Worm (Caenorhabditis elegans) whole organism, late embryonic: ENCODE results near the gene K10H10.10.

ENCODE experiments used
- C08G9.2 ChIP-seq: sonication (generic microtip); optimal IDR thresholded peaks from 2 replicates; lab custom pipeline; 2016; ENCODE audit warnings: mild to moderate bottlenecking, missing genetic modification characterization, moderate library complexity, missing compliant biosample characterization
- C38D4.7 ChIP-seq: fragments of 200-800 bp; sonication (Bioruptor generic); optimal IDR thresholded peaks from 2 replicates; lab custom pipeline; 2018; ENCODE audit warnings: mild to moderate bottlenecking, missing genetic modification characterization, moderate library complexity, missing compliant biosample characterization
- F13H6.1 ChIP-seq: sonication (generic microtip); optimal IDR thresholded peaks from 2 replicates; lab custom pipeline; 2016; ENCODE audit warnings: missing genetic modification characterization, missing compliant biosample characterization
- K02D7.2 ChIP-seq: sonication (generic microtip); optimal IDR thresholded peaks from 2 replicates; lab custom pipeline; 2017; ENCODE audit warnings: mild to moderate bottlenecking, missing genetic modification characterization, missing compliant biosample characterization
- K09A11.1 ChIP-seq: sonication (generic microtip); optimal IDR thresholded peaks from 2 replicates; lab custom pipeline; 2017; ENCODE audit warnings: antibody characterized with exemption, mild to moderate bottlenecking, missing genetic modification characterization, missing compliant biosample characterization; ENCODE audit not compliant: insufficient read depth
- ama-1 ChIP-seq: fragments of 150-350 bp; optimal IDR thresholded peaks from 2 replicates; lab custom pipeline; 2014
- ceh-18 ChIP-seq: sonication (generic microtip); optimal IDR thresholded peaks from 2 replicates; lab custom pipeline; 2016; ENCODE audit warnings: missing genetic modification characterization, missing compliant biosample characterization
- ceh-22 ChIP-seq: sonication (generic microtip); optimal IDR thresholded peaks from 2 replicates; lab custom pipeline; 2017; ENCODE audit warnings: missing biosample characterization, missing genetic modification characterization
- ceh-24 ChIP-seq: sonication (generic microtip); optimal IDR thresholded peaks from 2 replicates; lab custom pipeline; 2016; ENCODE audit warnings: mild to moderate bottlenecking, missing genetic modification characterization, missing compliant biosample characterization
- ceh-31 ChIP-seq: sonication (generic microtip); optimal IDR thresholded peaks from 2 replicates; lab custom pipeline; 2016; ENCODE audit warnings: missing genetic modification characterization, missing compliant biosample characterization
- ceh-34 ChIP-seq: sonication (generic microtip); optimal IDR thresholded peaks from 2 replicates; lab custom pipeline; 2016; ENCODE audit warnings: mild to moderate bottlenecking, missing genetic modification characterization, missing compliant biosample characterization
- ceh-48 ChIP-seq: sonication (generic microtip); optimal IDR thresholded peaks from 2 replicates; lab custom pipeline; 2016; ENCODE audit warnings: missing genetic modification characterization, inconsistent platforms, missing compliant biosample characterization
- che-1 ChIP-seq: sonication (generic microtip); optimal IDR thresholded peaks from 2 replicates; lab custom pipeline; 2016; ENCODE audit warnings: mild to moderate bottlenecking, missing genetic modification characterization, missing compliant biosample characterization
- dmd-4 ChIP-seq: sonication (generic microtip); optimal IDR thresholded peaks from 2 replicates; lab custom pipeline; 2016; ENCODE audit warnings: borderline replicate concordance, missing genetic modification characterization, missing compliant biosample characterization
- dve-1 ChIP-seq: sonication (generic microtip); optimal IDR thresholded peaks from 2 replicates; lab custom pipeline; 2017; ENCODE audit warnings: antibody characterized with exemption, mild to moderate bottlenecking, missing genetic modification characterization, missing compliant biosample characterization
- elt-2 ChIP-seq: sonication (generic microtip); optimal IDR thresholded peaks from 2 replicates; lab custom pipeline; 2016; ENCODE audit warnings: missing genetic modification reagents, missing genetic modification characterization, missing compliant biosample characterization
- elt-4 ChIP-seq: sonication (generic microtip); optimal IDR thresholded peaks from 2 replicates; lab custom pipeline; 2016; ENCODE audit warnings: missing genetic modification characterization, missing compliant biosample characterization
- hlh-15 ChIP-seq: sonication (generic microtip); optimal IDR thresholded peaks from 2 replicates; lab custom pipeline; 2016; ENCODE audit warnings: missing genetic modification characterization, missing compliant biosample characterization
- hlh-6 ChIP-seq: sonication (generic microtip); optimal IDR thresholded peaks from 2 replicates; lab custom pipeline; 2016; ENCODE audit warnings: missing genotype, missing genetic modification characterization, missing compliant biosample characterization
- mec-3 ChIP-seq: sonication (generic microtip); optimal IDR thresholded peaks from 2 replicates; lab custom pipeline; 2016; ENCODE audit warnings: borderline replicate concordance, missing genetic modification characterization, missing compliant biosample characterization
- npax-4 ChIP-seq: sonication (generic microtip); optimal IDR thresholded peaks from 2 replicates; lab custom pipeline; 2016; ENCODE audit warnings: missing genetic modification characterization, missing compliant biosample characterization
- pax-1 ChIP-seq: fragments of 150-350 bp; optimal IDR thresholded peaks from 2 replicates; lab custom pipeline; 2014; ENCODE audit warnings: missing biosample characterization, missing genetic modification characterization
- pha-2 ChIP-seq: sonication (generic microtip); optimal IDR thresholded peaks from 2 replicates; lab custom pipeline; 2017; ENCODE audit warnings: mild to moderate bottlenecking, missing genetic modification characterization, missing compliant biosample characterization
- pha-4 ChIP-seq: fragments of 150-350 bp; optimal IDR thresholded peaks from 2 replicates; lab custom pipeline; 2018; ENCODE audit warnings: missing biosample characterization, missing genetic modification reagents, missing genetic modification characterization
- pqm-1 ChIP-seq: sonication (generic microtip); optimal IDR thresholded peaks from 2 replicates; lab custom pipeline; 2016; ENCODE audit warnings: missing genetic modification characterization, missing compliant biosample characterization
- rnt-1 ChIP-seq: sonication (generic microtip); optimal IDR thresholded peaks from 2 replicates; lab custom pipeline; 2016; ENCODE audit warnings: missing genetic modification characterization, missing compliant biosample characterization
- sox-2 ChIP-seq: fragments of 200-800 bp; sonication (Bioruptor generic); IDR thresholded peaks from 2 replicates; pipeline ENCODE4 v1.3.6; 2022; ENCODE audit warnings: missing genetic modification reagents, missing genetic modification characterization, missing compliant biosample characterization
- syd-9 ChIP-seq: sonication (generic microtip); optimal IDR thresholded peaks from 2 replicates; lab custom pipeline; 2016; ENCODE audit warnings: mild to moderate bottlenecking, missing genetic modification characterization, moderate library complexity, missing compliant biosample characterization
- tbx-2 ChIP-seq: sonication (generic microtip); optimal IDR thresholded peaks from 2 replicates; lab custom pipeline; 2016; ENCODE audit warnings: missing genetic modification characterization, missing compliant biosample characterization
- tbx-7 ChIP-seq: sonication (generic microtip); optimal IDR thresholded peaks from 2 replicates; lab custom pipeline; 2016; ENCODE audit warnings: missing genotype, missing genetic modification characterization, missing compliant biosample characterization
- unc-42 ChIP-seq: sonication (generic microtip); optimal IDR thresholded peaks from 2 replicates; lab custom pipeline; 2016; ENCODE audit warnings: missing genotype, missing genetic modification characterization, missing compliant biosample characterization
- unc-86 ChIP-seq: sonication (generic microtip); optimal IDR thresholded peaks from 2 replicates; lab custom pipeline; 2016; ENCODE audit warnings: missing genetic modification characterization, missing compliant biosample characterization
- zip-5 ChIP-seq: sonication (generic microtip); optimal IDR thresholded peaks from 2 replicates; lab custom pipeline; 2016; ENCODE audit warnings: missing genetic modification characterization, missing compliant biosample characterization
- ztf-16 ChIP-seq: sonication (generic microtip); optimal IDR thresholded peaks from 2 replicates; lab custom pipeline; 2017; ENCODE audit warnings: missing genetic modification characterization, missing compliant biosample characterization

The K10H10.10 gene

ce11 chrII:14507563-14507962 lies at the start of gene K10H10.10, which contains the start of gene K10H10.7:
Gene K10H10.10, plus strand, starts transcription at chrII:14507766.
Gene K10H10.7, minus strand, starts transcription at chrII:14507663.
- TF ChIP-seq ceh-22 (tag; lab: Kevin White, UChicago) (no peak), elt-4 (no peak), elt-2 (no peak), F13H6.1 (no peak), dve-1 (tag; lab: Kevin White, UChicago) (no peak), ceh-24 (tag; lab: Kevin White, UChicago) (no peak), pax-1 (no peak)

ce11 chrII:14470020-14470419 lies 37.5 kb upstream of the K10H10.10 start:
- TF ChIP-seq hlh-15 (tag; lab: Kevin White, UChicago) (no peak), unc-42 (tag; lab: Kevin White, UChicago) (peak; percentile 85)
- TF ChIP-seq, all 69 proteins: peak for 1

ce11 chrII:14474700-14475099 lies 32.9 kb upstream of the K10H10.10 start:
- TF ChIP-seq ceh-34 (tag; lab: Kevin White, UChicago) (no peak), tbx-7 (tag; lab: Kevin White, UChicago) (no peak), che-1 (peak; percentile 25), C38D4.7 (GFP tag; lab: Kevin White, UChicago) (peak; percentile 6), ceh-31 (no peak), K02D7.2 (tag; lab: Kevin White, UChicago) (no peak), pha-4 (tag; lab: Kevin White, UChicago) (no peak), ztf-16 (tag; lab: Kevin White, UChicago) (no peak), K09A11.1 (tag; lab: Kevin White, UChicago) (peak; percentile 24)
- TF ChIP-seq, all 69 proteins: peak for 3

- no peak for TF ChIP-seq unc-86 (tag; lab: Kevin White, UChicago)
- TF ChIP-seq C08G9.2 (tag; lab: Kevin White, UChicago) = peak; percentile 27
- no peak for TF ChIP-seq pqm-1 (tag; lab: Kevin White, UChicago)
- TF ChIP-seq ceh-22 (tag; lab: Kevin White, UChicago) = no peak
- TF ChIP-seq ceh-31 = peak; percentile 16
- TF ChIP-seq tbx-2 (tag; lab: Kevin White, UChicago) = peak; percentile 38
- peak; percentile 9 for TF ChIP-seq zip-5 (tag; lab: Kevin White, UChicago)
- no peak for TF ChIP-seq ceh-24 (tag; lab: Kevin White, UChicago)
Measured at ce11 chrII:14479583-14480245, 27.9 kb upstream of the K10H10.10 start, which contains the start of gene C13B4.1. Gene C13B4.1, minus strand, starts transcription at chrII:14479633.

ce11 chrII:14480772-14481171 lies 26.8 kb upstream of the K10H10.10 start:
- no peak for TF ChIP-seq ceh-18 (tag; lab: Kevin White, UChicago)
- TF ChIP-seq npax-4 (tag; lab: Kevin White, UChicago) = no peak
- no peak for TF ChIP-seq pax-1
- TF ChIP-seq ama-1 (lab: Kevin White, UChicago) = no peak
- no peak for TF ChIP-seq ceh-24 (tag; lab: Kevin White, UChicago)
- TF ChIP-seq F13H6.1 = no peak
- no peak for TF ChIP-seq dmd-4 (tag; lab: Kevin White, UChicago)
- TF ChIP-seq ceh-22 (tag; lab: Kevin White, UChicago) = no peak
- no peak for TF ChIP-seq unc-42 (tag; lab: Kevin White, UChicago)
- no peak for TF ChIP-seq ceh-48
- TF ChIP-seq hlh-6 (tag; lab: Kevin White, UChicago) = no peak
- TF ChIP-seq syd-9 (tag; lab: Kevin White, UChicago) = no peak
- TF ChIP-seq pha-2 (tag; lab: Kevin White, UChicago) = no peak
- no peak for TF ChIP-seq hlh-15 (tag; lab: Kevin White, UChicago)
- no peak for TF ChIP-seq sox-2 (GFP tag; lab: Robert Waterston, UW)
- no peak for TF ChIP-seq mec-3 (tag; lab: Kevin White, UChicago)
- no peak for TF ChIP-seq ceh-31
- TF ChIP-seq rnt-1 (tag; lab: Kevin White, UChicago) = no peak
- no peak for TF ChIP-seq ztf-16 (tag; lab: Kevin White, UChicago)
- no peak for TF ChIP-seq elt-4
